Fruit fly (Drosophila melanogaster) whole organism: ENCODE results near the gene Cyp313a4.

Experiments used
- psq ChIP-seq: fragments of >200 bp; optimal IDR thresholded peaks from 2 replicates; lab custom pipeline; 2017
- usp ChIP-seq: fragments of >200 bp; optimal IDR thresholded peaks from 2 replicates; lab custom pipeline; 2017; ENCODE audit warnings: missing biosample characterization, missing genetic modification characterization, mixed read lengths

- TF ChIP-seq usp (no peak), psq (lab: Kevin White, UChicago) (no peak)
These were observed 28.4 kb downstream of the Cyp313a4 start for dm6 chr3R:12652736-12653135.
